Worm (Caenorhabditis elegans) whole organism, mixed stage, embryonic: ENCODE data around the gene C53A3.3.

Source experiments
- blmp-1 ChIP-seq: fragments of 150-350 bp; optimal IDR thresholded peaks from 2 replicates; lab custom pipeline; 2014; ENCODE audit warnings: missing biosample characterization, missing genetic modification characterization
- ces-1 ChIP-seq: fragments of 150-350 bp; optimal IDR thresholded peaks from 2 replicates; lab custom pipeline; 2014; ENCODE audit warnings: missing biosample characterization, missing genetic modification reagents, missing genetic modification characterization
- hlh-1 ChIP-seq: fragments of 150-350 bp; optimal IDR thresholded peaks from 2 replicates; lab custom pipeline; 2014; ENCODE audit warnings: missing biosample characterization, missing genetic modification reagents, missing genetic modification characterization
- mab-5 ChIP-seq: fragments of 150-350 bp; optimal IDR thresholded peaks from 2 replicates; lab custom pipeline; 2014; ENCODE audit warnings: missing biosample characterization, missing genetic modification characterization
- nhr-237 ChIP-seq: fragments of 150-350 bp; optimal IDR thresholded peaks from 2 replicates; lab custom pipeline; 2014; ENCODE audit warnings: missing biosample characterization, missing genetic modification characterization
- pha-4 ChIP-seq: fragments of 150-350 bp; optimal IDR thresholded peaks from 2 replicates; lab custom pipeline; 2018; ENCODE audit warnings: missing biosample characterization, missing genetic modification reagents, missing genetic modification characterization
- unc-62 ChIP-seq: fragments of 150-350 bp; optimal IDR thresholded peaks from 2 replicates; lab custom pipeline; 2014; ENCODE audit warnings: missing biosample characterization, missing genetic modification reagents, missing genetic modification characterization

- TF ChIP-seq nhr-237 (no peak), hlh-1 (tag; lab: Kevin White, UChicago) (no peak), mab-5 (no peak), blmp-1 (tag; lab: Kevin White, UChicago) (no peak), ces-1 (GFP tag; lab: Kevin White, UChicago) (no peak), unc-62 (no peak), pha-4 (tag; lab: Kevin White, UChicago) (no peak)
Measured at ce11 chrV:5724395-5724794, 31.9 kb upstream of the C53A3.3 start.
